Fruit fly (Drosophila melanogaster) whole organism, prepupa: ENCODE data around the gene CG42747.
A peak's percentile ranks its signal among the peaks of the same experiment; 100 is the strongest.

Experiments used
- Blimp-1 ChIP-seq: fragments of 200-800 bp; sonication (Bioruptor generic); optimal IDR thresholded peaks from 3 replicates; lab custom pipeline; 2017; ENCODE audit warnings: missing biosample characterization, missing genetic modification characterization, mild to moderate bottlenecking, moderate library complexity, missing genetic modification reagents
- CG10631 ChIP-seq: fragments of 200-800 bp; sonication (Bioruptor generic); optimal IDR thresholded peaks from 2 replicates; lab custom pipeline; 2016; ENCODE audit warnings: missing biosample characterization, missing genetic modification characterization
- CG10669 ChIP-seq: fragments of 200-800 bp; sonication (Bioruptor generic); optimal IDR thresholded peaks from 3 replicates; lab custom pipeline; 2018; ENCODE audit warnings: missing biosample characterization, mild to moderate bottlenecking, missing genetic modification characterization, moderate library complexity
- CG11294 ChIP-seq: fragments of 200-800 bp; sonication (Bioruptor generic); IDR thresholded peaks from 2 replicates; pipeline ENCODE4 v1.3.6; 2022; ENCODE audit warnings: missing biosample characterization, missing genetic modification characterization
- CG15336 ChIP-seq: fragments of 200-800 bp; sonication (Bioruptor generic); IDR thresholded peaks from 2 replicates; pipeline ENCODE4 v1.3.6; 2022; ENCODE audit warnings: missing biosample characterization, missing genetic modification characterization
- CG1621 ChIP-seq: fragments of 200-800 bp; sonication (Bioruptor generic); optimal IDR thresholded peaks from 3 replicates; lab custom pipeline; 2018; ENCODE audit warnings: missing biosample characterization, mild to moderate bottlenecking, missing genetic modification characterization
- CG16779 ChIP-seq: fragments of 200-800 bp; sonication (Bioruptor generic); optimal IDR thresholded peaks from 3 replicates; lab custom pipeline; 2017; ENCODE audit warnings: missing biosample characterization, mild to moderate bottlenecking, missing genetic modification characterization
- CG3032 ChIP-seq: fragments of 200-800 bp; optimal IDR thresholded peaks from 2 replicates; lab custom pipeline; 2019; ENCODE audit warnings: missing biosample characterization, mild to moderate bottlenecking, missing genetic modification characterization, moderate library complexity
- CG31627 ChIP-seq: fragments of 200-800 bp; sonication (Bioruptor generic); optimal IDR thresholded peaks from 3 replicates; lab custom pipeline; 2016; ENCODE audit warnings: missing biosample characterization, missing genetic modification characterization
- CG32006 ChIP-seq: fragments of 200-800 bp; sonication (Bioruptor generic); optimal IDR thresholded peaks from 3 replicates; lab custom pipeline; 2017; ENCODE audit warnings: missing biosample characterization, mild to moderate bottlenecking, missing genetic modification characterization
- CG3919 ChIP-seq: fragments of 200-800 bp; sonication (Bioruptor generic); optimal IDR thresholded peaks from 3 replicates; lab custom pipeline; 2016; ENCODE audit warnings: missing biosample characterization, missing genetic modification characterization
- CG4318 ChIP-seq: fragments of 200-800 bp; sonication (Bioruptor generic); optimal IDR thresholded peaks from 3 replicates; lab custom pipeline; 2017; ENCODE audit warnings: missing biosample characterization, mild to moderate bottlenecking, missing genetic modification characterization
- CG6163 ChIP-seq: fragments of 200-800 bp; sonication (Bioruptor generic); IDR thresholded peaks from 3 replicates; pipeline ENCODE4 v1.3.6; 2022; ENCODE audit warnings: missing biosample characterization, missing genetic modification characterization
- CG6276 ChIP-seq: fragments of 200-800 bp; sonication (Bioruptor generic); optimal IDR thresholded peaks from 2 replicates; lab custom pipeline; 2017; ENCODE audit warnings: missing biosample characterization, mild to moderate bottlenecking, missing genetic modification characterization
- CG6808 ChIP-seq: fragments of 200-800 bp; sonication (Bioruptor generic); optimal IDR thresholded peaks from 3 replicates; lab custom pipeline; 2017; ENCODE audit warnings: missing biosample characterization, missing genetic modification characterization, mild to moderate bottlenecking, moderate library complexity, missing genetic modification reagents
- CG6854 ChIP-seq: fragments of 200-800 bp; sonication (Bioruptor generic); optimal IDR thresholded peaks from 2 replicates; lab custom pipeline; 2017; ENCODE audit warnings: missing biosample characterization, mild to moderate bottlenecking, missing genetic modification characterization
- CG8119 ChIP-seq: fragments of 200-800 bp; sonication (Bioruptor generic); IDR thresholded peaks from 3 replicates; pipeline ENCODE4 v1.3.6; 2022; ENCODE audit warnings: missing biosample characterization, missing genetic modification characterization
- CG8319 ChIP-seq: fragments of 200-800 bp; sonication (Bioruptor generic); optimal IDR thresholded peaks from 3 replicates; lab custom pipeline; 2016; ENCODE audit warnings: missing biosample characterization, missing genetic modification characterization
- CG9139 ChIP-seq: fragments of 200-800 bp; sonication (Bioruptor generic); optimal IDR thresholded peaks from 3 replicates; lab custom pipeline; 2017; ENCODE audit warnings: missing biosample characterization, mild to moderate bottlenecking, missing genetic modification characterization
- Eip75B ChIP-seq: fragments of 200-800 bp; sonication (Bioruptor generic); optimal IDR thresholded peaks from 3 replicates; lab custom pipeline; 2016; ENCODE audit warnings: missing biosample characterization, missing genetic modification characterization
- Eip78C ChIP-seq: fragments of 200-800 bp; sonication (Bioruptor generic); peaks from one replicate; lab custom pipeline; 2016; ENCODE audit warnings: missing biosample characterization, missing genetic modification characterization
- Eip93F ChIP-seq: fragments of 200-800 bp; sonication (Bioruptor generic); optimal IDR thresholded peaks from 2 replicates; lab custom pipeline; 2016; ENCODE audit warnings: missing biosample characterization, mild to moderate bottlenecking, missing genetic modification characterization
- Ets21C ChIP-seq: fragments of 200-800 bp; sonication (Bioruptor generic); optimal IDR thresholded peaks from 3 replicates; lab custom pipeline; 2016; ENCODE audit warnings: missing biosample characterization, missing genetic modification characterization
- Ets96B ChIP-seq: fragments of 200-800 bp; optimal IDR thresholded peaks from 2 replicates; lab custom pipeline; 2019; ENCODE audit warnings: missing biosample characterization, mild to moderate bottlenecking, missing genetic modification characterization, moderate library complexity
- Gug ChIP-seq: fragments of 200-800 bp; sonication (Bioruptor generic); IDR thresholded peaks from 2 replicates; pipeline ENCODE4 v1.3.6; 2022; ENCODE audit warnings: missing biosample characterization, missing genetic modification characterization
- Hr39 ChIP-seq: fragments of 200-800 bp; sonication (Bioruptor generic); optimal IDR thresholded peaks from 2 replicates; lab custom pipeline; 2016; ENCODE audit warnings: missing biosample characterization, missing genetic modification characterization
- Hr4 ChIP-seq: fragments of 200-800 bp; sonication (Bioruptor generic); optimal IDR thresholded peaks from 3 replicates; lab custom pipeline; 2016; ENCODE audit warnings: missing biosample characterization, missing genetic modification characterization
- Lpt ChIP-seq: fragments of 200-800 bp; sonication (Bioruptor generic); optimal IDR thresholded peaks from 3 replicates; lab custom pipeline; 2016; ENCODE audit warnings: missing biosample characterization, missing genetic modification characterization
- Met ChIP-seq: fragments of 200-800 bp; sonication (Bioruptor generic); optimal IDR thresholded peaks from 3 replicates; lab custom pipeline; 2016; ENCODE audit warnings: missing biosample characterization, missing genetic modification characterization
- OdsH ChIP-seq: fragments of 200-800 bp; sonication (Bioruptor generic); optimal IDR thresholded peaks from 3 replicates; lab custom pipeline; 2016; ENCODE audit warnings: missing biosample characterization, missing genetic modification characterization
- Smox ChIP-seq: fragments of 200-800 bp; sonication (Bioruptor generic); optimal IDR thresholded peaks from 3 replicates; lab custom pipeline; 2016; ENCODE audit warnings: missing biosample characterization, missing genetic modification characterization
- Sox102F ChIP-seq: fragments of 200-800 bp; sonication (Bioruptor generic); optimal IDR thresholded peaks from 2 replicates; lab custom pipeline; 2016; ENCODE audit warnings: missing biosample characterization, mild to moderate bottlenecking, missing genetic modification characterization
- Sox14 ChIP-seq: fragments of 200-800 bp; sonication (Bioruptor generic); optimal IDR thresholded peaks from 3 replicates; lab custom pipeline; 2016; ENCODE audit warnings: missing biosample characterization, missing genetic modification characterization
- Sox15 ChIP-seq: fragments of 200-800 bp; sonication (Bioruptor generic); optimal IDR thresholded peaks from 3 replicates; lab custom pipeline; 2016; ENCODE audit warnings: missing biosample characterization, missing genetic modification characterization
- achi ChIP-seq: fragments of 200-800 bp; sonication (Bioruptor generic); optimal IDR thresholded peaks from 3 replicates; lab custom pipeline; 2016; ENCODE audit warnings: missing biosample characterization, missing genetic modification characterization
- acj6 ChIP-seq: fragments of 200-800 bp; sonication (Bioruptor generic); optimal IDR thresholded peaks from 3 replicates; lab custom pipeline; 2016; ENCODE audit warnings: missing biosample characterization, missing genetic modification characterization
- dac ChIP-seq: fragments of 200-800 bp; sonication (Bioruptor generic); optimal IDR thresholded peaks from 2 replicates; lab custom pipeline; 2017; ENCODE audit warnings: missing biosample characterization, mild to moderate bottlenecking, missing genetic modification characterization
- dsx ChIP-seq: fragments of 200-800 bp; optimal IDR thresholded peaks from 3 replicates; lab custom pipeline; 2019; ENCODE audit warnings: missing biosample characterization, mild to moderate bottlenecking, missing genetic modification characterization, moderate library complexity; ENCODE audit not compliant: poor library complexity, severe bottlenecking
- esn ChIP-seq: fragments of 200-800 bp; sonication (Bioruptor generic); optimal IDR thresholded peaks from 2 replicates; lab custom pipeline; 2016; ENCODE audit warnings: missing biosample characterization, mild to moderate bottlenecking, missing genetic modification characterization, moderate library complexity
- fd59A ChIP-seq: fragments of 200-800 bp; sonication (Bioruptor generic); optimal IDR thresholded peaks from 2 replicates; lab custom pipeline; 2017; ENCODE audit warnings: missing biosample characterization, mild to moderate bottlenecking, missing genetic modification characterization, missing genetic modification reagents
- fd85E ChIP-seq: fragments of 200-800 bp; sonication (Bioruptor generic); optimal IDR thresholded peaks from 3 replicates; lab custom pipeline; 2016; ENCODE audit warnings: missing biosample characterization, missing genetic modification characterization
- lz ChIP-seq: fragments of 200-800 bp; sonication (Bioruptor generic); optimal IDR thresholded peaks from 3 replicates; lab custom pipeline; 2016; ENCODE audit warnings: missing biosample characterization, missing genetic modification characterization
- net ChIP-seq: fragments of 200-800 bp; sonication (Bioruptor generic); optimal IDR thresholded peaks from 3 replicates; lab custom pipeline; 2016; ENCODE audit warnings: missing biosample characterization, missing genetic modification characterization
- pdm3 ChIP-seq: fragments of 200-800 bp; sonication (Bioruptor generic); optimal IDR thresholded peaks from 3 replicates; lab custom pipeline; 2016; ENCODE audit warnings: missing biosample characterization, missing genetic modification characterization
- salr ChIP-seq, 2 experiments: fragments of 200-800 bp; sonication (Bioruptor generic); optimal IDR thresholded peaks; 3 replicates each; lab custom pipeline; 2016 to 2018; ENCODE audit warnings: missing biosample characterization in 2 of 2, missing genetic modification characterization in 2 of 2, mild to moderate bottlenecking in 1 of 2
- spab ChIP-seq: fragments of 200-800 bp; sonication (Bioruptor generic); optimal IDR thresholded peaks from 2 replicates; lab custom pipeline; 2017; ENCODE audit warnings: missing biosample characterization, mild to moderate bottlenecking, missing genetic modification characterization, missing genetic modification reagents
- ss ChIP-seq, 2 experiments: fragments of 200-800 bp; sonication (Bioruptor generic); optimal IDR thresholded peaks; 2 replicates in 1 of 2; 3 replicates in 1 of 2; lab custom pipeline; 2017 to 2018; ENCODE audit warnings: mild to moderate bottlenecking in 2 of 2, missing biosample characterization in 2 of 2, missing genetic modification characterization in 2 of 2, moderate library complexity in 1 of 2

CG42747 gene

dm6 chr3L:6352232-6352631 is 48.2 kb upstream of the CG42747 start, which contains the start of gene CG13300 (continued):
- no peak for TF ChIP-seq OdsH
- TF ChIP-seq CG1621, result peak; percentile 8
- peak; percentile 25 for TF ChIP-seq Sox102F (GFP tag; lab: Kevin White, UChicago)
- TF ChIP-seq fd85E (GFP tag; lab: Kevin White, UChicago), result no peak
- TF ChIP-seq CG6163 (GFP tag; lab: Robert Waterston, UW), result peak; percentile 26; the same call in 2 of the 3 replicates
- no peak for TF ChIP-seq pdm3 (GFP tag; lab: Kevin White, UChicago)
- no peak for TF ChIP-seq Sox15 (GFP tag; lab: Kevin White, UChicago)
- no peak; the same call in 2 of the 3 replicates for TF ChIP-seq CG8119 (GFP tag; lab: Robert Waterston, UW)
- peak; percentile 16; the same call in 1 of the 2 replicates for TF ChIP-seq CG15336
- TF ChIP-seq CG11294 (GFP tag; lab: Robert Waterston, UW), result no peak
- no peak for TF ChIP-seq spab (GFP tag; lab: Kevin White, UChicago)
- no peak for TF ChIP-seq Blimp-1 (GFP tag; lab: Kevin White, UChicago)
- peak; percentile 26 for TF ChIP-seq CG6276 (GFP tag; lab: Kevin White, UChicago)

DNA sequence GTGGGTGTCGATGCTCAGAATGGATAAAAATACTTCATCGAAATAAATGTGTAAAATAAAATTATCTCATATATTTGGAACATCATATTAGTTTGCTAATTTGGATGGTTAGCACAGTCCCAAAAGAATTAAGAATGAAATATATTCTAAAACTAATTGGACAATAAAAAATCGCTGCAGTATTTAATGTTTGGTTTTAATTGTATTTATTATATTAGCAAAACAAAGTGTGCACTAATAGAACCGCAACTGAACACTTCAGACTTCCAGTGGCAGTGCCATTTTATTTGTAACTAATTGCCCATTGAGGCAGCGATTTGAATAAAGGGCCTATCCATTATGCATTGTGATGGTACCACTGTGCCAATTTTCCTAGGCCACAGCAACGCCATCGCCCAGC is 45.4 kb upstream of the CG42747 start:
- TF ChIP-seq Eip93F, result no peak
- no peak for TF ChIP-seq Lpt (GFP tag; lab: Kevin White, UChicago)
- peak; percentile 49 for TF ChIP-seq fd59A (GFP tag; lab: Kevin White, UChicago)
- peak in 1 of 2 experiments; percentile 52 for TF ChIP-seq salr (GFP tag; optimal IDR thresholded peaks at IDR 0.05; lab: Kevin White, UChicago)
- TF ChIP-seq CG6163 (GFP tag; lab: Robert Waterston, UW), result no peak
- TF ChIP-seq pdm3 (GFP tag; lab: Kevin White, UChicago), result peak; percentile 19
- peak; percentile 48 for TF ChIP-seq dsx (GFP tag; lab: Kevin White, UChicago)
- TF ChIP-seq CG3032, result peak; percentile 41
- TF ChIP-seq CG31627, result no peak
- peak; percentile 53 for TF ChIP-seq CG6808 (GFP tag; lab: Kevin White, UChicago)
- TF ChIP-seq CG3919 (GFP tag; lab: Kevin White, UChicago), result peak; percentile 24
- TF ChIP-seq acj6, result peak; percentile 6
- peak; percentile 54 for TF ChIP-seq spab (GFP tag; lab: Kevin White, UChicago)
- TF ChIP-seq CG8319 (GFP tag; lab: Kevin White, UChicago), result no peak
- no peak for TF ChIP-seq dac (GFP tag; lab: Kevin White, UChicago)
- TF ChIP-seq CG16779 (tag; lab: Kevin White, UChicago), result no peak
- peak; percentile 29 for TF ChIP-seq OdsH
- peak; percentile 36 for TF ChIP-seq CG10631 (GFP tag; lab: Kevin White, UChicago)
- peak; percentile 55 for TF ChIP-seq Ets96B (tag; lab: Kevin White, UChicago)
- TF ChIP-seq Eip78C, result peak; percentile 83
- TF ChIP-seq CG10669 (GFP tag; lab: Kevin White, UChicago), result peak; percentile 19
- TF ChIP-seq Eip75B (GFP tag; lab: Kevin White, UChicago), result peak; percentile 31
- TF ChIP-seq Sox14, result peak; percentile 38
- peak; percentile 33 for TF ChIP-seq achi (GFP tag; lab: Kevin White, UChicago)
- TF ChIP-seq CG6276 (GFP tag; lab: Kevin White, UChicago), result peak; percentile 10
- peak; percentile 43 for TF ChIP-seq CG32006 (GFP tag; lab: Kevin White, UChicago)
- peak; percentile 16 for TF ChIP-seq CG4318 (GFP tag; lab: Kevin White, UChicago)
- peak; percentile 9 to 33 for TF ChIP-seq ss (GFP tag; optimal IDR thresholded peaks at IDR 0.05; lab: Kevin White, UChicago)

DNA sequence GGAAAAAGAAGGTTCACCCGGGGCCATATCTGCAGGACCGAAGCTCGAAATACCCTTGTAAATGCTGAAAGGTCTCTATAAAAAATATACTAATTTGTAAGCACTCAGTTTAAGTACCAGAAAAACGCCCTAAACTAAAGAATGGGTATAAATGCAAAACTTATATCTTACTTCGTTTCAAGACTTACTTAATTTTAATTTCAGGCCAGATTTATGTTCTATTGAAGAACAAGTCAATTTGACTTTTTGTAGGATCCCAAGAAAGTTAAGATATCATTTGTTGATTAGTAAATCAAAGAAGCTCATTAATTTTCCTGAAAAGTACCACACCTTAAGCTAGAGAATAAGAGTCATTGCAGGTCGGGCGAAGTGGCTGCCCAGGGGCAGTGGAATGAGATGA is 43.2 kb upstream of the CG42747 start:
- TF ChIP-seq CG8119 (GFP tag; lab: Robert Waterston, UW) (no peak), esn (GFP tag; lab: Kevin White, UChicago) (peak; percentile 37), Smox (GFP tag; lab: Kevin White, UChicago) (peak; percentile 8), Met (GFP tag; lab: Kevin White, UChicago) (peak; percentile 29), lz (GFP tag; lab: Kevin White, UChicago) (peak; percentile 15), acj6 (peak; percentile 6), Eip78C (peak; percentile 54), Hr39 (peak; percentile 9), CG9139 (GFP tag; lab: Kevin White, UChicago) (no peak), Ets21C (GFP tag; lab: Kevin White, UChicago) (no peak), net (GFP tag; lab: Kevin White, UChicago) (no peak), CG6163 (GFP tag; lab: Robert Waterston, UW) (no peak), CG6854 (GFP tag; lab: Kevin White, UChicago) (no peak), Hr4 (GFP tag; lab: Kevin White, UChicago) (no peak), salr (GFP tag; optimal IDR thresholded peaks at IDR 0.05; lab: Kevin White, UChicago) (no peak), Sox14 (no peak), CG16779 (tag; lab: Kevin White, UChicago) (no peak), dac (GFP tag; lab: Kevin White, UChicago) (no peak), Gug (GFP tag; lab: Robert Waterston, UW) (no peak), fd59A (GFP tag; lab: Kevin White, UChicago) (no peak), Eip75B (GFP tag; lab: Kevin White, UChicago) (no peak), CG8319 (GFP tag; lab: Kevin White, UChicago) (no peak)
